Worm (Caenorhabditis elegans) whole organism, L1 larva: ENCODE results near the gene pals-23.

Source experiments
- C04F5.9 ChIP-seq: sonication (generic microtip); optimal IDR thresholded peaks from 2 replicates; lab custom pipeline; 2016; ENCODE audit warnings: missing genetic modification characterization, missing compliant biosample characterization
- F16B12.6 ChIP-seq: fragments of 150-350 bp; optimal IDR thresholded peaks from 2 replicates; lab custom pipeline; 2014; ENCODE audit warnings: missing biosample characterization, missing genetic modification characterization
- aha-1 ChIP-seq: fragments of 150-350 bp; optimal IDR thresholded peaks from 2 replicates; lab custom pipeline; 2014; ENCODE audit warnings: missing biosample characterization, missing genetic modification characterization
- alr-1 ChIP-seq: fragments of 200-800 bp; sonication (Bioruptor generic); optimal IDR thresholded peaks from 2 replicates; lab custom pipeline; 2018; ENCODE audit warnings: borderline replicate concordance, mild to moderate bottlenecking, missing genetic modification characterization, missing compliant biosample characterization
- aly-2 ChIP-seq: fragments of 150-350 bp; optimal IDR thresholded peaks from 2 replicates; lab custom pipeline; 2014; ENCODE audit warnings: missing biosample characterization, missing genetic modification characterization
- blmp-1 ChIP-seq: fragments of 150-350 bp; optimal IDR thresholded peaks from 2 replicates; lab custom pipeline; 2014; ENCODE audit warnings: missing biosample characterization, missing genetic modification characterization
- ceh-63 ChIP-seq: fragments of 200-800 bp; sonication (Bioruptor generic); optimal IDR thresholded peaks from 2 replicates; lab custom pipeline; 2018; ENCODE audit warnings: mild to moderate bottlenecking, missing genetic modification characterization, missing compliant biosample characterization
- ceh-8 ChIP-seq: fragments of 200-800 bp; sonication (Bioruptor generic); optimal IDR thresholded peaks from 2 replicates; lab custom pipeline; 2018; ENCODE audit warnings: mild to moderate bottlenecking, missing genetic modification characterization, moderate library complexity, missing compliant biosample characterization
- ceh-82 ChIP-seq, 3 experiments: fragments of 150-350 bp in 1 of 3; sonication (generic microtip) in 2 of 3; optimal IDR thresholded peaks; 2 replicates each; lab custom pipeline; 2014 to 2017; ENCODE audit warnings: missing biosample characterization in 3 of 3, missing genetic modification characterization in 3 of 3
- ces-1 ChIP-seq: fragments of 150-350 bp; optimal IDR thresholded peaks from 2 replicates; lab custom pipeline; 2014; ENCODE audit warnings: missing biosample characterization, missing genetic modification reagents, missing genetic modification characterization
- dpl-1 ChIP-seq, 3 experiments: fragments of 150-350 bp in 2 of 3; sonication (generic microtip) in 1 of 3; optimal IDR thresholded peaks; 2 replicates each; lab custom pipeline; 2014 to 2017; ENCODE audit warnings: missing biosample characterization in 3 of 3, missing genetic modification characterization in 3 of 3, missing genetic modification reagents in 3 of 3
- dsc-1 ChIP-seq: sonication (generic microtip); optimal IDR thresholded peaks from 2 replicates; lab custom pipeline; 2016; ENCODE audit warnings: mild to moderate bottlenecking, missing genetic modification characterization, missing compliant biosample characterization
- efl-1 ChIP-seq, 4 experiments: fragments of 150-350 bp; optimal IDR thresholded peaks in 3 of 4; peaks in 1 of 4; 1 replicate in 1 of 4; 2 replicates in 3 of 4; lab custom pipeline; 2014; ENCODE audit warnings: missing biosample characterization in 2 of 4, missing genetic modification characterization in 2 of 4, missing genetic modification reagents in 2 of 4
- efl-3 ChIP-seq: fragments of 200-800 bp; sonication (Bioruptor generic); optimal IDR thresholded peaks from 2 replicates; lab custom pipeline; 2018; ENCODE audit warnings: mild to moderate bottlenecking, missing genetic modification characterization, missing compliant biosample characterization
- egl-13 ChIP-seq: sonication (generic microtip); optimal IDR thresholded peaks from 2 replicates; lab custom pipeline; 2016; ENCODE audit warnings: missing genotype, missing genetic modification reagents, missing genetic modification characterization, missing compliant biosample characterization
- elt-2 ChIP-seq: sonication (generic microtip); optimal IDR thresholded peaks from 2 replicates; lab custom pipeline; 2016; ENCODE audit warnings: missing genetic modification characterization, mild to moderate bottlenecking, inconsistent platforms, missing compliant biosample characterization, missing genetic modification reagents
- ets-5 ChIP-seq: fragments of 200-800 bp; sonication (Bioruptor generic); IDR thresholded peaks from 2 replicates; pipeline ENCODE4 v1.3.6; 2022; ENCODE audit warnings: missing genetic modification characterization, missing compliant biosample characterization
- fkh-10 ChIP-seq: sonication (generic microtip); optimal IDR thresholded peaks from 2 replicates; lab custom pipeline; 2017; ENCODE audit warnings: missing biosample characterization, missing genetic modification reagents, missing genetic modification characterization
- fkh-8 ChIP-seq: sonication (generic microtip); optimal IDR thresholded peaks from 2 replicates; lab custom pipeline; 2016; ENCODE audit warnings: mild to moderate bottlenecking, missing genetic modification characterization, missing compliant biosample characterization
- fos-1 ChIP-seq: fragments of 150-350 bp; optimal IDR thresholded peaks from 2 replicates; lab custom pipeline; 2014; ENCODE audit warnings: missing biosample characterization, missing genetic modification characterization
- hlh-17 ChIP-seq: fragments of 200-800 bp; sonication (Bioruptor generic); optimal IDR thresholded peaks from 2 replicates; lab custom pipeline; 2018; ENCODE audit warnings: missing genetic modification characterization, mild to moderate bottlenecking, missing compliant biosample characterization, moderate library complexity, borderline replicate concordance
- hpl-2 ChIP-seq: fragments of 150-350 bp; optimal IDR thresholded peaks from 2 replicates; lab custom pipeline; 2014; ENCODE audit warnings: missing biosample characterization, missing genetic modification reagents, missing genetic modification characterization
- isw-1 ChIP-seq: fragments of 200-800 bp; sonication (Bioruptor generic); IDR thresholded peaks from 2 replicates; pipeline ENCODE4 v1.3.6; 2022; ENCODE audit warnings: missing genetic modification characterization, missing compliant biosample characterization
- lin-13 ChIP-seq: fragments of 150-350 bp; optimal IDR thresholded peaks from 2 replicates; lab custom pipeline; 2014; ENCODE audit warnings: missing biosample characterization, missing genetic modification reagents, missing genetic modification characterization
- lin-15B ChIP-seq: fragments of 150-350 bp; sonication (generic microtip); optimal IDR thresholded peaks from 3 replicates; lab custom pipeline; 2014; ENCODE audit warnings: missing biosample characterization, missing genetic modification characterization
- lin-39 ChIP-seq: fragments of 150-350 bp; optimal IDR thresholded peaks from 2 replicates; lab custom pipeline; 2014; ENCODE audit warnings: missing biosample characterization, missing genetic modification reagents, missing genetic modification characterization
- lsy-2 ChIP-seq, 2 experiments: fragments of 150-350 bp; optimal IDR thresholded peaks; 2 replicates each; lab custom pipeline; 2014; ENCODE audit warnings: missing biosample characterization in 2 of 2, missing genetic modification characterization in 2 of 2
- mdl-1 ChIP-seq, 2 experiments: fragments of 150-350 bp; optimal IDR thresholded peaks; 2 replicates each; lab custom pipeline; 2014 to 2017; ENCODE audit warnings: missing biosample characterization in 2 of 2, missing genetic modification characterization in 2 of 2, inconsistent platforms in 1 of 2
- mef-2 ChIP-seq: fragments of 150-350 bp; optimal IDR thresholded peaks from 2 replicates; lab custom pipeline; 2014; ENCODE audit warnings: missing biosample characterization, missing genetic modification characterization
- mep-1 ChIP-seq: fragments of 150-350 bp; optimal IDR thresholded peaks from 2 replicates; lab custom pipeline; 2014; ENCODE audit warnings: missing biosample characterization, missing genetic modification characterization
- nhr-28 ChIP-seq: fragments of 150-350 bp; optimal IDR thresholded peaks from 2 replicates; lab custom pipeline; 2014; ENCODE audit warnings: missing biosample characterization, missing genetic modification characterization
- nhr-71 ChIP-seq: sonication (generic microtip); optimal IDR thresholded peaks from 2 replicates; lab custom pipeline; 2016; ENCODE audit warnings: mild to moderate bottlenecking, missing genetic modification characterization, moderate library complexity, missing compliant biosample characterization
- nhr-76 ChIP-seq: sonication (generic microtip); optimal IDR thresholded peaks from 2 replicates; lab custom pipeline; 2017; ENCODE audit warnings: missing biosample characterization, missing genetic modification characterization
- nhr-77 ChIP-seq: fragments of 150-350 bp; optimal IDR thresholded peaks from 2 replicates; lab custom pipeline; 2014; ENCODE audit warnings: missing biosample characterization, missing genetic modification characterization
- nhr-84 ChIP-seq: sonication (generic microtip); optimal IDR thresholded peaks from 2 replicates; lab custom pipeline; 2017; ENCODE audit warnings: missing biosample characterization, missing genetic modification characterization
- nhr-85 ChIP-seq: sonication (generic microtip); peaks from one replicate; lab custom pipeline; 2016; ENCODE audit warnings: missing genetic modification characterization, inconsistent platforms, missing compliant biosample characterization
- nhr-90 ChIP-seq: sonication (generic microtip); optimal IDR thresholded peaks from 2 replicates; lab custom pipeline; 2016; ENCODE audit warnings: mild to moderate bottlenecking, missing genetic modification characterization, missing compliant biosample characterization; ENCODE audit not compliant: poor library complexity
- pag-3 ChIP-seq: sonication (generic microtip); optimal IDR thresholded peaks from 2 replicates; lab custom pipeline; 2017; ENCODE audit warnings: missing genetic modification characterization, mild to moderate bottlenecking, missing compliant biosample characterization, antibody characterized with exemption, borderline replicate concordance; ENCODE audit not compliant: insufficient read depth
- pax-3 ChIP-seq: fragments of 200-800 bp; sonication (Bioruptor generic); optimal IDR thresholded peaks from 2 replicates; lab custom pipeline; 2018; ENCODE audit warnings: mild to moderate bottlenecking, missing genetic modification characterization, moderate library complexity, missing compliant biosample characterization
- skn-1 ChIP-seq: fragments of 150-350 bp; optimal IDR thresholded peaks from 2 replicates; lab custom pipeline; 2014; ENCODE audit warnings: missing biosample characterization, missing genetic modification characterization
- snpc-4 ChIP-seq: fragments of 150-350 bp; optimal IDR thresholded peaks from 2 replicates; lab custom pipeline; 2014; ENCODE audit warnings: missing biosample characterization, missing genetic modification characterization
- snu-23 ChIP-seq: sonication (generic microtip); optimal IDR thresholded peaks from 2 replicates; lab custom pipeline; 2016; ENCODE audit warnings: missing genetic modification characterization, missing compliant biosample characterization
- sox-4 ChIP-seq: sonication (generic microtip); optimal IDR thresholded peaks from 2 replicates; lab custom pipeline; 2016; ENCODE audit warnings: missing genetic modification characterization, missing compliant biosample characterization
- sptf-1 ChIP-seq: fragments of 150-350 bp; optimal IDR thresholded peaks from 2 replicates; lab custom pipeline; 2014; ENCODE audit warnings: missing biosample characterization, missing genetic modification characterization
- sup-37 ChIP-seq: fragments of 200-800 bp; sonication (Bioruptor generic); optimal IDR thresholded peaks from 2 replicates; lab custom pipeline; 2018; ENCODE audit warnings: mild to moderate bottlenecking, missing genetic modification characterization, missing compliant biosample characterization
- unc-130 ChIP-seq: fragments of 150-350 bp; optimal IDR thresholded peaks from 2 replicates; lab custom pipeline; 2017; ENCODE audit warnings: missing biosample characterization, missing genetic modification characterization, inconsistent platforms
- unc-30 ChIP-seq: sonication (generic microtip); optimal IDR thresholded peaks from 2 replicates; lab custom pipeline; 2017; ENCODE audit warnings: missing biosample characterization, missing genetic modification characterization
- unc-62 ChIP-seq: fragments of 150-350 bp; optimal IDR thresholded peaks from 2 replicates; lab custom pipeline; 2014; ENCODE audit warnings: missing biosample characterization, missing genetic modification reagents, missing genetic modification characterization
- unc-98 ChIP-seq: fragments of 200-800 bp; sonication (Bioruptor generic); IDR thresholded peaks from 2 replicates; pipeline ENCODE4 v1.3.6; 2022; ENCODE audit warnings: missing genetic modification characterization, missing compliant biosample characterization
- vab-15 ChIP-seq: sonication (generic microtip); optimal IDR thresholded peaks from 2 replicates; lab custom pipeline; 2017; ENCODE audit warnings: missing genotype, mild to moderate bottlenecking, missing genetic modification characterization, missing compliant biosample characterization
- xbp-1 ChIP-seq: sonication (generic microtip); optimal IDR thresholded peaks from 2 replicates; lab custom pipeline; 2016; ENCODE audit warnings: missing genetic modification characterization, missing compliant biosample characterization
- zag-1 ChIP-seq: fragments of 150-350 bp; optimal IDR thresholded peaks from 2 replicates; lab custom pipeline; 2014; ENCODE audit warnings: missing biosample characterization, missing genetic modification characterization
- zip-4 ChIP-seq: fragments of 200-800 bp; sonication (Bioruptor generic); optimal IDR thresholded peaks from 2 replicates; lab custom pipeline; 2018; ENCODE audit warnings: mild to moderate bottlenecking, missing genetic modification characterization, moderate library complexity, missing compliant biosample characterization

Gene pals-23

DNA sequence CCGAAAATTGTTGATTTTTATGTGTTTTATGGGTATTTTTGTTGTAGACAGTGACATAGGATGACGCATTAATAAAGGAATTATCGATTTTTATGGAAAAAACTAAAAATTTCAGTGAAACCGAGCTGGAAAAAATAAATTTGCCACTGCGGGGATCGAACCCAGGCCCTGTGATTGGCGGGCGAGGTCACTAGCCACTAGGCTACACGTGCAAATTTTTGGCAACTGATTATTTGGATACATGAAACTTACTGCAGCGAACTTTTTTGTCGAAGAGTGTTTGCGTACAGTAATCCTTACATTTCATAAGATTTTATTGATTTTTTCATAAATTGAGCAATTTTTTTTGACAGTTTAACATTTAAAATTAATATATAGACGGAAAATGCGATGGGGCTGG is 35.4 kb upstream of the pals-23 start (continued):
- TF ChIP-seq nhr-85 (tag; lab: Kevin White, UChicago) (peak; percentile 68), C04F5.9 (tag; lab: Kevin White, UChicago) (peak; percentile 5), dpl-1 (GFP tag; optimal IDR thresholded peaks at IDR 0.05; lab: Kevin White, UChicago) (peak in 2 of 3 experiments; percentile 14 to 19), lin-15B (tag; lab: Kevin White, UChicago) (peak; percentile 2), mdl-1 (tag; optimal IDR thresholded peaks at IDR 0.05; lab: Kevin White, UChicago) (peak in 1 of 2 experiments; percentile 16), ces-1 (no peak), alr-1 (tag; lab: Kevin White, UChicago) (no peak), fos-1 (tag; lab: Kevin White, UChicago) (peak; percentile 13), lin-13 (GFP tag; lab: Kevin White, UChicago) (peak; percentile 42), sup-37 (GFP tag; lab: Kevin White, UChicago) (no peak), zip-4 (GFP tag; lab: Kevin White, UChicago) (peak; percentile 27), aha-1 (tag; lab: Kevin White, UChicago) (no peak), snpc-4 (tag; lab: Kevin White, UChicago) (no peak), fkh-10 (GFP tag; lab: Kevin White, UChicago) (no peak), mep-1 (tag; lab: Kevin White, UChicago) (peak; percentile 56), pag-3 (tag; lab: Kevin White, UChicago) (no peak), pax-3 (peak; percentile 35), hpl-2 (GFP tag; lab: Kevin White, UChicago) (no peak), mef-2 (no peak), unc-62 (GFP tag; lab: Kevin White, UChicago) (no peak), egl-13 (tag; lab: Kevin White, UChicago) (no peak), aly-2 (tag; lab: Kevin White, UChicago) (peak; percentile 81), skn-1 (tag; lab: Kevin White, UChicago) (peak; percentile 26), lsy-2 (tag; optimal IDR thresholded peaks at IDR 0.05; lab: Kevin White, UChicago) (peak; percentile 31 to 50), nhr-90 (tag; lab: Kevin White, UChicago) (peak; percentile 73), ceh-63 (GFP tag; lab: Kevin White, UChicago) (no peak), xbp-1 (tag; lab: Kevin White, UChicago) (peak; percentile 26), nhr-76 (no peak), unc-98 (GFP tag; lab: Robert Waterston, UW) (no peak), nhr-77 (peak; percentile 42), zag-1 (tag; lab: Kevin White, UChicago) (no peak), lin-39 (peak; percentile 38), elt-2 (tag; lab: Kevin White, UChicago) (peak; percentile 52), nhr-71 (tag; lab: Kevin White, UChicago) (peak; percentile 76), snu-23 (GFP tag; lab: Kevin White, UChicago) (peak; percentile 69), fkh-8 (tag; lab: Kevin White, UChicago) (no peak), unc-130 (no peak), nhr-28 (tag; lab: Kevin White, UChicago) (no peak), unc-30 (tag; lab: Kevin White, UChicago) (no peak), F16B12.6 (tag; lab: Kevin White, UChicago) (no peak), sox-4 (tag; lab: Kevin White, UChicago) (no peak), blmp-1 (tag; lab: Kevin White, UChicago) (no peak), vab-15 (tag; lab: Kevin White, UChicago) (no peak), ets-5 (GFP tag; lab: Robert Waterston, UW) (no peak), dsc-1 (peak; percentile 50), hlh-17 (GFP tag; lab: Kevin White, UChicago) (no peak), ceh-82 (tag; optimal IDR thresholded peaks at IDR 0.05; lab: Kevin White, UChicago) (peak in 2 of 3 experiments; percentile 17 to 31), ceh-8 (GFP tag; lab: Kevin White, UChicago) (no peak), efl-3 (GFP tag; lab: Kevin White, UChicago) (no peak), nhr-84 (no peak), efl-1 (optimal IDR thresholded peaks at IDR 0.05; lab: Kevin White, UChicago) (peak in 1 of 2 experiments; percentile 49), efl-1 (GFP tag; optimal IDR thresholded peaks at IDR 0.05 in 1 of 2; lab: Kevin White, UChicago) (peak in 1 of 2 experiments; percentile 79), sptf-1 (tag; lab: Kevin White, UChicago) (no peak), isw-1 (GFP tag; lab: Robert Waterston, UW) (peak; percentile 2; the same call in 1 of the 2 replicates)
